Worm (Caenorhabditis elegans): Measurements from ENCODE around the gene C35A5.8.

The C35A5.8 gene

ce11 chrV:10536808-10537207, 11.1 kb upstream of the C35A5.8 start (continued):
- TF ChIP-seq C04F5.9 (tag; optimal IDR thresholded peaks at IDR 0.05) (peak; percentile 69), aly-2 (tag; optimal IDR thresholded peaks at IDR 0.05) (peak; percentile 89), skn-1 (tag; optimal IDR thresholded peaks at IDR 0.05) (peak; percentile 85), egl-13 (tag; optimal IDR thresholded peaks at IDR 0.05) (peak; percentile 78), nhr-84 (tag; optimal IDR thresholded peaks at IDR 0.05) (no peak), hlh-4 (tag; optimal IDR thresholded peaks at IDR 0.05) (no peak), hpl-2 (GFP tag; optimal IDR thresholded peaks at IDR 0.05) (no peak), mab-9 (GFP tag; IDR thresholded peaks at IDR 0.05) (peak; percentile 83), nhr-237 (tag; optimal IDR thresholded peaks at IDR 0.05) (peak; percentile 76), irx-1 (tag; optimal IDR thresholded peaks at IDR 0.05) (peak; percentile 89), lir-3 (tag; optimal IDR thresholded peaks at IDR 0.05; ENCODE audit: poor library complexity) (peak; percentile 86), isw-1 (GFP tag; IDR thresholded peaks at IDR 0.05) (peak; percentile 88), snpc-4 (tag; optimal IDR thresholded peaks at IDR 0.05) (peak; percentile 88), fkh-4 (tag; optimal IDR thresholded peaks at IDR 0.05; ENCODE audit: borderline replicate concordance) (peak; percentile 71), ceh-90 (tag; optimal IDR thresholded peaks at IDR 0.05) (peak; percentile 47), lin-13 (GFP tag; optimal IDR thresholded peaks at IDR 0.05) (peak; percentile 80), fkh-8 (tag; optimal IDR thresholded peaks at IDR 0.05) (peak; percentile 91), snu-23 (GFP tag; optimal IDR thresholded peaks at IDR 0.05) (peak; percentile 95), tlp-1 (tag; optimal IDR thresholded peaks at IDR 0.05) (no peak), ceh-8 (GFP tag; optimal IDR thresholded peaks at IDR 0.05) (peak; percentile 82), nhr-71 (tag; optimal IDR thresholded peaks at IDR 0.05) (peak; percentile 96), nhr-28 (tag; optimal IDR thresholded peaks at IDR 0.05) (no peak), lin-15B (tag; optimal IDR thresholded peaks at IDR 0.05) (peak; percentile 79), nhr-11 (tag; optimal IDR thresholded peaks at IDR 0.05) (peak; percentile 74), ets-5 (GFP tag; IDR thresholded peaks at IDR 0.05) (no peak), vab-15 (tag; optimal IDR thresholded peaks at IDR 0.05) (peak; percentile 42), ztf-4 (tag; optimal IDR thresholded peaks at IDR 0.05) (peak; percentile 63), elt-3 (tag; optimal IDR thresholded peaks at IDR 0.05) (peak in 3 of 6 experiments; percentile 78 to 84 (median 78)), nhr-76 (tag; optimal IDR thresholded peaks at IDR 0.05) (no peak), ceh-88 (GFP tag; IDR thresholded peaks at IDR 0.05) (peak; percentile 84), unc-62 (GFP tag; optimal IDR thresholded peaks at IDR 0.05) (no peak), unc-130 (tag; optimal IDR thresholded peaks at IDR 0.05) (peak; percentile 84), ces-1 (GFP tag; optimal IDR thresholded peaks at IDR 0.05) (peak; percentile 43), sox-4 (tag; optimal IDR thresholded peaks at IDR 0.05) (peak; percentile 79), nhr-47 (tag; optimal IDR thresholded peaks at IDR 0.05) (peak; percentile 96), unc-30 (tag; optimal IDR thresholded peaks at IDR 0.05) (no peak), F16B12.6 (tag; optimal IDR thresholded peaks at IDR 0.05) (peak; percentile 57), nhr-85 (tag) (peak; percentile 97), grh-1 (GFP tag; IDR thresholded peaks at IDR 0.05) (peak; percentile 92), lin-14 (GFP tag; optimal IDR thresholded peaks at IDR 0.05) (peak; percentile 99), ceh-82 (tag; optimal IDR thresholded peaks at IDR 0.05) (peak; percentile 82 to 93 (median 86)), alr-1 (tag; optimal IDR thresholded peaks at IDR 0.05; ENCODE audit: borderline replicate concordance) (no peak), pax-3 (tag; optimal IDR thresholded peaks at IDR 0.05) (peak; percentile 79), Y116A8C.19 (tag; optimal IDR thresholded peaks at IDR 0.05; ENCODE audit: borderline replicate concordance) (no peak), zag-1 (tag; optimal IDR thresholded peaks at IDR 0.05) (no peak), swsn-7 (tag; optimal IDR thresholded peaks at IDR 0.05) (peak; percentile 94)

Measured in whole organism, L1 larva.